Fruit fly (Drosophila melanogaster): Measurements from ENCODE around the gene p130CAS.
A peak's percentile ranks its signal among the peaks of the same experiment; 100 is the strongest.

p130CAS gene

DNA sequence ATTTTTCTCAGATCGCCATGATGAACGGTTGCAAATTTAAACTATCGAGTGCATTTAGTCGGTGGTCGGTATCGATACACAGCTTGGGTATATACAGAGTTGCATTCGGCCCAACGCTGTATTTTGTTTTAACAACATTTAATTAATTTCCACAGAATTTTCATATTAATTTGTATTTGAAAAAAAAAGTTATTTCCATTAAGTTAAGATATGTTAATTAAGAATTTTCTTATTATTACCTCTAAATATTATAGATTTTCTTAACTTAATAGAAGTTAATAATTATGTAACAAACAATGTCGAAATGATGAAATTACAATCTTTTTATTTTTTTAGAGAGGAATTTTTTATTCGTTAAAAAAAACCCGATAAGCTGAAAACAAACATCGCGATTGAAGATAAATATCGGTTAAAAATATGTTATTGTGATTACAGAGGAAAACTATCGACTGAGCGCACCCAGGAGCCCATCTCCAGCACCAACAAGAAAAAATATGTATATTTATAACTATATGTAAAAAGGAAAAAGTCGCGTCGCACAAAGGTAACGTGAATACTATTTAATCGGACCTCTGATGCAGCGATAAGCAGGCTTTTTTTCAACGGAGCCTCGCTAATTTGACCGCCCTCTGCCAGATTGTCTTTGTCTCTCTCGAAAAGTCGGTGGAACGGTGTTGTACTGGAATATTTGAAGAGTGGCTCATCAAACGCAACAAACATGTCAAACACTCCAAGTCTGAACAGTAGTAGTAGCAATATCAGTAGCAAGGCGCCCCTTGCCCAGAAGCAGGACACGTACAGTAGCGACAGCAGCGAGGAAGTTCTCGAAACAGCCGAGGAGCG, 47.3 kb downstream of the p130CAS start, which contains the start of the genes rno and mri (continued):
- TF ChIP-seq MTF-1 (GFP tag; optimal IDR thresholded peaks at IDR 0.05; ENCODE audit: borderline replicate concordance) (no peak), CG3847 (GFP tag; IDR thresholded peaks at IDR 0.05) (peak; percentile 66; the same call in 1 of the 2 replicates), dmrt11E (tag; optimal IDR thresholded peaks at IDR 0.05) (peak; percentile 76), CG1602 (GFP tag; optimal IDR thresholded peaks at IDR 0.05) (peak; percentile 70), B-H2 (GFP tag; optimal IDR thresholded peaks at IDR 0.05) (peak; percentile 79), Taf1 (GFP tag; IDR thresholded peaks at IDR 0.05) (peak; percentile 51), Oaz (GFP tag; IDR thresholded peaks at IDR 0.05) (peak; percentile 63), dysf (GFP tag; IDR thresholded peaks at IDR 0.05) (peak; percentile 81), ranshi (GFP tag; IDR thresholded peaks at IDR 0.05) (peak; percentile 83), Antp (GFP tag; optimal IDR thresholded peaks at IDR 0.05) (no peak), en (GFP tag; optimal IDR thresholded peaks at IDR 0.05) (no peak), gt (GFP tag; IDR thresholded peaks at IDR 0.05) (no peak), CG13424 (tag; optimal IDR thresholded peaks at IDR 0.05) (peak; percentile 83), seq (GFP tag; IDR thresholded peaks at IDR 0.05) (no peak), CG7963 (GFP tag; IDR thresholded peaks at IDR 0.05; ENCODE audit: partially characterized antibody) (peak; percentile 86), CG11696 (GFP tag; IDR thresholded peaks at IDR 0.05) (peak; percentile 53), CG9727 (GFP tag; optimal IDR thresholded peaks at IDR 0.05) (peak; percentile 83), CG16779 (GFP tag; IDR thresholded peaks at IDR 0.05) (0 out of 2 replicates have a peak, but pooled peaks have one; percentile 21), al (GFP tag; IDR thresholded peaks at IDR 0.05) (peak; percentile 67), Drgx (GFP tag; IDR thresholded peaks at IDR 0.05) (peak; percentile 47; the same call in 1 of the 2 replicates), CG9609 (GFP tag; optimal IDR thresholded peaks at IDR 0.05) (no peak), pros (GFP tag; optimal IDR thresholded peaks at IDR 0.05) (no peak), crc (GFP tag; optimal IDR thresholded peaks at IDR 0.05) (no peak), BEAF-32 (GFP tag; optimal IDR thresholded peaks at IDR 0.05) (peak; percentile 89), CG11456 (GFP tag; IDR thresholded peaks at IDR 0.05) (peak; percentile 79), gem (tag; optimal IDR thresholded peaks at IDR 0.05) (peak; percentile 90), NC2α (GFP tag; optimal IDR thresholded peaks at IDR 0.05) (no peak), bcd (GFP tag; optimal IDR thresholded peaks at IDR 0.05) (peak; percentile 64), esg (GFP tag; conservative IDR thresholded peaks at IDR 0.05) (peak; percentile 72), sens (GFP tag) (peak; percentile 63), CG13894 (tag; optimal IDR thresholded peaks at IDR 0.05) (peak; percentile 77), ham (GFP tag; IDR thresholded peaks at IDR 0.05) (no peak), CG1529 (GFP tag; optimal IDR thresholded peaks at IDR 0.05) (no peak), CkIIα-i1 (GFP tag; IDR thresholded peaks at IDR 0.05) (no peak), sim (GFP tag; IDR thresholded peaks at IDR 0.05) (no peak), mam (GFP tag; optimal IDR thresholded peaks at IDR 0.05) (peak; percentile 32), dan (GFP tag; IDR thresholded peaks at IDR 0.05) (no peak), CG8924 (tag; optimal IDR thresholded peaks at IDR 0.05) (peak; percentile 85), CG18011 (GFP tag; optimal IDR thresholded peaks at IDR 0.05) (no peak), row (GFP tag; IDR thresholded peaks at IDR 0.05) (peak; percentile 86), Mes4 (GFP tag; optimal IDR thresholded peaks at IDR 0.05) (no peak), Usf (GFP tag; optimal IDR thresholded peaks at IDR 0.05) (peak; percentile 50), CG17568 (GFP tag; optimal IDR thresholded peaks at IDR 0.05) (no peak), Side (GFP tag; optimal IDR thresholded peaks at IDR 0.05) (no peak), lmd (GFP tag; IDR thresholded peaks at IDR 0.05) (peak; percentile 62), CG2120 (GFP tag; optimal IDR thresholded peaks at IDR 0.05) (peak; percentile 67), CG13287 (GFP tag; IDR thresholded peaks at IDR 0.05; ENCODE audit: partially characterized antibody) (peak; percentile 92), CG3838 (GFP tag; optimal IDR thresholded peaks at IDR 0.05) (no peak), tx (GFP tag; optimal IDR thresholded peaks at IDR 0.05) (no peak), pfk (GFP tag; optimal IDR thresholded peaks at IDR 0.05) (no peak)

Measured in whole organism, embryonic.